Fruit fly (Drosophila melanogaster) whole organism, embryonic: Measurements from ENCODE around the gene Rbcn-3B.
A peak's percentile ranks its signal among the peaks of the same experiment; 100 is the strongest.

ENCODE experiments used
- Aef1 ChIP-seq: fragments of 200-800 bp; sonication (Bioruptor generic); IDR thresholded peaks from 3 replicates; pipeline ENCODE4 v1.3.6; 2022; ENCODE audit warnings: missing biosample characterization, missing genetic modification characterization
- BEAF-32 ChIP-seq: fragments of 200-800 bp; sonication (Bioruptor generic); optimal IDR thresholded peaks from 3 replicates; lab custom pipeline; 2017; ENCODE audit warnings: missing biosample characterization, missing genetic modification characterization, mild to moderate bottlenecking, moderate library complexity, missing genetic modification reagents
- CG13287 ChIP-seq: fragments of 200-800 bp; sonication (Bioruptor generic); IDR thresholded peaks from 2 replicates; pipeline ENCODE4 v1.3.6; 2022; ENCODE audit warnings: missing biosample characterization, missing genetic modification characterization; ENCODE audit not compliant: partially characterized antibody
- CG14965 ChIP-seq: fragments of 200-800 bp; sonication (Bioruptor generic); optimal IDR thresholded peaks from 2 replicates; lab custom pipeline; 2016; ENCODE audit warnings: missing biosample characterization, missing genetic modification characterization, borderline replicate concordance
- CG15601 ChIP-seq: fragments of 200-800 bp; sonication (Bioruptor generic); optimal IDR thresholded peaks from 3 replicates; lab custom pipeline; 2019; ENCODE audit warnings: missing biosample characterization, mild to moderate bottlenecking, missing genetic modification characterization, moderate library complexity
- CG16813 ChIP-seq: fragments of 200-800 bp; sonication (Bioruptor generic); IDR thresholded peaks from 3 replicates; pipeline ENCODE4 v1.3.6; 2022; ENCODE audit warnings: missing biosample characterization, missing genetic modification characterization; ENCODE audit not compliant: partially characterized antibody
- CG18476 ChIP-seq: fragments of 200-800 bp; sonication (Bioruptor generic); optimal IDR thresholded peaks from 2 replicates; lab custom pipeline; 2016; ENCODE audit warnings: missing biosample characterization, mild to moderate bottlenecking, missing genetic modification characterization
- CG2116 ChIP-seq: fragments of 200-800 bp; sonication (Bioruptor generic); optimal IDR thresholded peaks from 3 replicates; lab custom pipeline; 2018; ENCODE audit warnings: missing biosample characterization, mild to moderate bottlenecking, missing genetic modification characterization
- CG2120 ChIP-seq: fragments of 200-800 bp; sonication (Bioruptor generic); optimal IDR thresholded peaks from 3 replicates; lab custom pipeline; 2016; ENCODE audit warnings: missing biosample characterization, missing genetic modification characterization
- CG30431 ChIP-seq: fragments of 200-800 bp; sonication (Bioruptor generic); optimal IDR thresholded peaks from 2 replicates; lab custom pipeline; 2017; ENCODE audit warnings: missing biosample characterization, missing genetic modification characterization
- CG34224 ChIP-seq: fragments of 200-800 bp; sonication (Bioruptor generic); IDR thresholded peaks from 3 replicates; pipeline ENCODE4 v1.3.6; 2022; ENCODE audit warnings: missing biosample characterization, missing genetic modification characterization; ENCODE audit not compliant: partially characterized antibody
- CG3838 ChIP-seq: fragments of 200-800 bp; sonication (Bioruptor generic); optimal IDR thresholded peaks from 3 replicates; lab custom pipeline; 2016; ENCODE audit warnings: missing biosample characterization, missing genetic modification characterization
- CG5180 ChIP-seq: fragments of 200-800 bp; sonication (Bioruptor generic); optimal IDR thresholded peaks from 3 replicates; lab custom pipeline; 2017; ENCODE audit warnings: missing biosample characterization, missing genetic modification characterization, mild to moderate bottlenecking, moderate library complexity, missing genetic modification reagents
- CG5953 ChIP-seq: fragments of 200-800 bp; sonication (Bioruptor generic); IDR thresholded peaks from 2 replicates; pipeline ENCODE4 v1.3.6; 2022; ENCODE audit warnings: missing biosample characterization, missing genetic modification characterization
- CG8944 ChIP-seq: fragments of 200-800 bp; sonication (Bioruptor generic); optimal IDR thresholded peaks from 3 replicates; lab custom pipeline; 2016; ENCODE audit warnings: missing biosample characterization, missing genetic modification characterization
- CG9797 ChIP-seq: fragments of 200-800 bp; sonication (Bioruptor generic); optimal IDR thresholded peaks from 3 replicates; lab custom pipeline; 2018; ENCODE audit warnings: missing biosample characterization, mild to moderate bottlenecking, missing genetic modification characterization
- CoRest ChIP-seq: fragments of 200-800 bp; sonication (Bioruptor generic); optimal IDR thresholded peaks from 3 replicates; lab custom pipeline; 2018; ENCODE audit warnings: missing biosample characterization, mild to moderate bottlenecking, missing genetic modification characterization, moderate library complexity
- D ChIP-seq, 2 experiments: fragments of 200-800 bp in 1 of 2; fragments of >200 bp in 1 of 2; sonication (Bioruptor generic) in 1 of 2; optimal IDR thresholded peaks; 2 replicates in 1 of 2; 3 replicates in 1 of 2; lab custom pipeline; 2017; ENCODE audit warnings: mild to moderate bottlenecking in 1 of 2, missing biosample characterization in 1 of 2, missing genetic modification characterization in 1 of 2, missing genetic modification reagents in 1 of 2
- Deaf1 ChIP-seq: fragments of 200-800 bp; optimal IDR thresholded peaks from 3 replicates; lab custom pipeline; 2019; ENCODE audit warnings: missing biosample characterization, mild to moderate bottlenecking, missing genetic modification characterization, moderate library complexity
- Dp ChIP-seq: fragments of 200-800 bp; sonication (Bioruptor generic); optimal IDR thresholded peaks from 2 replicates; lab custom pipeline; 2018; ENCODE audit warnings: missing biosample characterization, mild to moderate bottlenecking, missing genetic modification characterization, moderate library complexity
- Drgx ChIP-seq: fragments of 200-800 bp; sonication (Bioruptor generic); IDR thresholded peaks from 2 replicates; pipeline ENCODE4 v1.3.6; 2022; ENCODE audit warnings: missing biosample characterization, missing genetic modification characterization
- Ets97D ChIP-seq: fragments of 200-800 bp; sonication (Bioruptor generic); optimal IDR thresholded peaks from 3 replicates; lab custom pipeline; 2016; ENCODE audit warnings: missing biosample characterization, missing genetic modification characterization
- Fer1 ChIP-seq: fragments of 200-800 bp; sonication (Bioruptor generic); optimal IDR thresholded peaks from 2 replicates; lab custom pipeline; 2017; ENCODE audit warnings: missing biosample characterization, mild to moderate bottlenecking, missing genetic modification characterization
- Fer2 ChIP-seq: fragments of 200-800 bp; sonication (Bioruptor generic); optimal IDR thresholded peaks from 2 replicates; lab custom pipeline; 2018; ENCODE audit warnings: missing biosample characterization, mild to moderate bottlenecking, missing genetic modification characterization, moderate library complexity
- Gug ChIP-seq: fragments of 200-800 bp; sonication (Bioruptor generic); IDR thresholded peaks from 4 replicates; pipeline ENCODE4 v1.3.6; 2022; ENCODE audit warnings: missing biosample characterization, missing genetic modification characterization
- HLH4C ChIP-seq: fragments of 200-800 bp; sonication (Bioruptor generic); IDR thresholded peaks from 3 replicates; pipeline ENCODE4 v1.3.6; 2022; ENCODE audit warnings: missing biosample characterization, missing genetic modification characterization; ENCODE audit not compliant: partially characterized antibody
- Hr78 ChIP-seq, 2 experiments: fragments of 200-800 bp in 1 of 2; fragments of >200 bp in 1 of 2; sonication (Bioruptor generic) in 1 of 2; optimal IDR thresholded peaks; 2 replicates each; lab custom pipeline; 2017 to 2019; ENCODE audit warnings: missing biosample characterization in 2 of 2, missing genetic modification characterization in 2 of 2, mild to moderate bottlenecking in 1 of 2, moderate library complexity in 1 of 2
- MESR4 ChIP-seq: fragments of 200-800 bp; sonication (Bioruptor generic); optimal IDR thresholded peaks from 2 replicates; lab custom pipeline; 2018; ENCODE audit warnings: missing biosample characterization, mild to moderate bottlenecking, missing genetic modification characterization, moderate library complexity
- Myb ChIP-seq: fragments of 200-800 bp; sonication (Bioruptor generic); optimal IDR thresholded peaks from 2 replicates; lab custom pipeline; 2016; ENCODE audit warnings: missing biosample characterization, missing genetic modification characterization
- Opbp ChIP-seq: fragments of 200-800 bp; sonication (Bioruptor generic); IDR thresholded peaks from 3 replicates; pipeline ENCODE4 v1.3.6; 2022; ENCODE audit warnings: missing biosample characterization, missing genetic modification characterization; ENCODE audit not compliant: partially characterized antibody
- Trl ChIP-seq, 3 experiments: fragments of >200 bp in 2 of 3; fragments of 200-800 bp in 1 of 3; sonication (Bioruptor generic) in 1 of 3; optimal IDR thresholded peaks; 2 replicates in 1 of 3; 3 replicates in 2 of 3; lab custom pipeline; 2016 to 2017; ENCODE audit warnings: missing biosample characterization in 1 of 3, missing genetic modification characterization in 1 of 3
- YL-1 ChIP-seq: fragments of 200-800 bp; sonication (Bioruptor generic); optimal IDR thresholded peaks from 3 replicates; lab custom pipeline; 2017; ENCODE audit warnings: missing biosample characterization, mild to moderate bottlenecking, missing genetic modification characterization
- abd-A ChIP-seq: fragments of 200-800 bp; sonication (Bioruptor generic); optimal IDR thresholded peaks from 3 replicates; lab custom pipeline; 2019; ENCODE audit warnings: missing biosample characterization, mild to moderate bottlenecking, missing genetic modification characterization, moderate library complexity
- br ChIP-seq: fragments of >200 bp; optimal IDR thresholded peaks from 2 replicates; lab custom pipeline; 2017
- dan ChIP-seq: fragments of 200-800 bp; sonication (Bioruptor generic); IDR thresholded peaks from 2 replicates; pipeline ENCODE4 v1.3.6; 2022; ENCODE audit warnings: missing biosample characterization, missing genetic modification characterization
- ems ChIP-seq: fragments of 200-800 bp; sonication (Bioruptor generic); optimal IDR thresholded peaks from 3 replicates; lab custom pipeline; 2016; ENCODE audit warnings: missing biosample characterization, missing genetic modification characterization
- inv ChIP-seq: fragments of 200-800 bp; sonication (Bioruptor generic); IDR thresholded peaks from 2 replicates; pipeline ENCODE4 v1.3.6; 2022; ENCODE audit warnings: missing biosample characterization, missing genetic modification characterization; ENCODE audit not compliant: partially characterized antibody
- mirr ChIP-seq: fragments of 200-800 bp; sonication (Bioruptor generic); optimal IDR thresholded peaks from 3 replicates; lab custom pipeline; 2018; ENCODE audit warnings: missing biosample characterization, mild to moderate bottlenecking, missing genetic modification characterization
- nau ChIP-seq: fragments of 200-800 bp; sonication (Bioruptor generic); optimal IDR thresholded peaks from 3 replicates; lab custom pipeline; 2017; ENCODE audit warnings: missing biosample characterization, mild to moderate bottlenecking, missing genetic modification characterization, missing genetic modification reagents
- odd ChIP-seq: fragments of 200-800 bp; sonication (Bioruptor generic); optimal IDR thresholded peaks from 2 replicates; lab custom pipeline; 2017; ENCODE audit warnings: missing biosample characterization, mild to moderate bottlenecking, missing genetic modification characterization
- sna ChIP-seq: fragments of 200-800 bp; sonication (Bioruptor generic); IDR thresholded peaks from 2 replicates; pipeline ENCODE4 v1.3.6; 2022; ENCODE audit warnings: missing biosample characterization, missing genetic modification characterization; ENCODE audit not compliant: partially characterized antibody
- stwl ChIP-seq: fragments of 200-800 bp; sonication (Bioruptor generic); optimal IDR thresholded peaks from 3 replicates; lab custom pipeline; 2018; ENCODE audit warnings: missing biosample characterization, mild to moderate bottlenecking, missing genetic modification characterization, moderate library complexity
- tll ChIP-seq, 2 experiments: fragments of 200-800 bp in 1 of 2; fragments of >200 bp in 1 of 2; sonication (Bioruptor generic) in 1 of 2; optimal IDR thresholded peaks; 2 replicates each; lab custom pipeline; 2017 to 2019; ENCODE audit warnings: missing biosample characterization in 2 of 2, missing genetic modification characterization in 2 of 2, mild to moderate bottlenecking in 1 of 2, moderate library complexity in 1 of 2
- tup ChIP-seq: fragments of 200-800 bp; sonication (Bioruptor generic); optimal IDR thresholded peaks from 2 replicates; lab custom pipeline; 2016; ENCODE audit warnings: missing biosample characterization, mild to moderate bottlenecking, missing genetic modification characterization, moderate library complexity
- zen2 ChIP-seq: fragments of 200-800 bp; sonication (Bioruptor generic); IDR thresholded peaks from 3 replicates; pipeline ENCODE4 v1.3.6; 2022; ENCODE audit warnings: missing biosample characterization, missing genetic modification characterization; ENCODE audit not compliant: partially characterized antibody

Gene Rbcn-3B

DNA sequence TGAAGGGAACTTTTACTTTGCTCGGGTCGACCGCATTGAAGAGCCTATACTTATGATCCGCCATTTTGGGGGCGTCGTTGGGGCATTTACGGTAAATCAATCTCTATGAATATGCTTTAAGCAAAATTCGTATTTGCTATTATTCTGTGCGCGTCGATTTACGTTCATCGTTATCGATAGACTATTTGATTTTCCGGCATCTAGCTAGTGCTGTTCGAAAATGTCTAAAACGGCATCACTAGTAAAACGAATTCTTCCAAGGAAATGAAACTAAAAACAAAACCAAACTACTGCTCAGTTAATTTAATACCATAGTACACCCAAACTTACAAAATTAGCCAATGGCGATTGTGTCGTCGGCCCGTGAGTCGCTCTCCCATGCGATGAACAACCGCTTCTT lies 43.0 kb upstream of the Rbcn-3B start, which contains the start of the genes Gcna and MED18 (continued):
- TF ChIP-seq CG5953, result no peak
- peak; percentile 23 for TF ChIP-seq BEAF-32 (GFP tag; lab: Kevin White, UChicago)
- 0 out of 3 replicates have a peak, but pooled peaks have one; percentile 22 for TF ChIP-seq zen2 (GFP tag; lab: Robert Waterston, UW)
- peak; percentile 58 for TF ChIP-seq MESR4 (GFP tag; lab: Kevin White, UChicago)
- TF ChIP-seq sna (GFP tag; lab: Robert Waterston, UW), result 0 out of 2 replicates have a peak, but pooled peaks have one; percentile 37
- peak; percentile 12 for TF ChIP-seq stwl (tag; lab: Kevin White, UChicago)
- no peak for TF ChIP-seq Deaf1 (tag; lab: Kevin White, UChicago)
- no peak for TF ChIP-seq ems
- TF ChIP-seq, all 482 proteins: peak for 25

DNA sequence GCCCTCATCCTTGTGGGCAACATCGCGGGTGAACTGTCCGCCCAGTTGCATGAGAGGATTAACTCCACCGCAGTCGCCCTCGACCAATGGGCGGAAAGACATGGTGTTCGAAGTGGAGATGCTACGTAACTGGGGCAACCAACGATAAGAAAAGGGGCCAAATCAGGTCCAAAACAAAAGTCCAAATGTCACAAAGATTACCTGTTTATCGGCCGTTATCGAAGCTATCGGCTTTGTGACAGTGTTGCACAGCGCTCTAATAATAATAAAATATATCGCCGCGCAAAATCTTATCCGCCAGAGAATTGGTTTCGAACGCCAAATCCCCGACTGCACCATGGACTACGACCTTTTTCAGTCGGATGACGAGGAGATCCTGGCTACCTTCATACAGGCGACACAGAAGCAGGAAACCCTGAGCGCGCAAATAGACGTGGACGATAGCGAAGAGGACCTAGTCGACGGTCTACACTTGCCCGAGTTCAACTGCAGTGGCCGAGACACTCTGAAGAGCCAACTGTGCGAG lies 40.1 kb upstream of the Rbcn-3B start, which contains the start of the genes CG14803 and Pex5:
Gene CG14803 (plus strand): TSS at position 285 of the 526 bp plus-strand sequence.
Gene Pex5 (minus strand): TSS at position 476 of the 526 bp plus-strand sequence.
- TF ChIP-seq CG3838 (GFP tag; lab: Kevin White, UChicago), result no peak
- TF ChIP-seq CG2116 (GFP tag; lab: Kevin White, UChicago), result peak; percentile 59
- no peak for TF ChIP-seq mirr (GFP tag; lab: Kevin White, UChicago)
- no peak for TF ChIP-seq CG15601 (tag; lab: Kevin White, UChicago)
- TF ChIP-seq Aef1 (GFP tag; lab: Robert Waterston, UW), result no peak
- TF ChIP-seq dan (GFP tag; lab: Robert Waterston, UW), result no peak
- TF ChIP-seq CG34224 (GFP tag; lab: Robert Waterston, UW), result peak; percentile 66; the same call in 2 of the 3 replicates
- TF ChIP-seq odd (GFP tag; lab: Kevin White, UChicago), result no peak
- no peak for TF ChIP-seq Fer2 (tag; lab: Kevin White, UChicago)
- TF ChIP-seq abd-A (tag; lab: Kevin White, UChicago), result no peak
- TF ChIP-seq CG9797 (GFP tag; lab: Kevin White, UChicago), result peak; percentile 3
- TF ChIP-seq Dp (GFP tag; lab: Kevin White, UChicago), result peak; percentile 76
- TF ChIP-seq Drgx, result no peak
- TF ChIP-seq inv (GFP tag; lab: Robert Waterston, UW), result no peak
- TF ChIP-seq Opbp (GFP tag; lab: Robert Waterston, UW), result peak; percentile 67; the same call in 2 of the 3 replicates
- no peak for TF ChIP-seq tup (GFP tag; lab: Kevin White, UChicago)
- TF ChIP-seq CG18476 (GFP tag; lab: Kevin White, UChicago), result no peak
- TF ChIP-seq CG16813 (GFP tag; lab: Robert Waterston, UW), result peak; percentile 65
- peak; percentile 31 for TF ChIP-seq Myb (GFP tag; lab: Kevin White, UChicago)
- no peak for TF ChIP-seq Hr78 (GFP tag; optimal IDR thresholded peaks at IDR 0.05; lab: Kevin White, UChicago)
- TF ChIP-seq br (lab: Kevin White, UChicago), result no peak
- TF ChIP-seq D (optimal IDR thresholded peaks at IDR 0.05; lab: Kevin White, UChicago), result no peak
- no peak for TF ChIP-seq D (GFP tag; optimal IDR thresholded peaks at IDR 0.05; lab: Kevin White, UChicago)
- no peak for TF ChIP-seq nau (GFP tag; lab: Kevin White, UChicago)
- peak; percentile 3 for TF ChIP-seq CoRest
- TF ChIP-seq CG14965, result no peak
- peak; percentile 63; the same call in 2 of the 3 replicates for TF ChIP-seq HLH4C (GFP tag; lab: Robert Waterston, UW)
- no peak for TF ChIP-seq tll (GFP tag; optimal IDR thresholded peaks at IDR 0.05; lab: Kevin White, UChicago)
- no peak for TF ChIP-seq Gug (GFP tag; lab: Robert Waterston, UW)
- peak; percentile 79 for TF ChIP-seq YL-1
- TF ChIP-seq CG13287 (GFP tag; lab: Robert Waterston, UW), result peak; percentile 73
- TF ChIP-seq CG30431 (GFP tag; lab: Kevin White, UChicago), result no peak
- TF ChIP-seq Trl (optimal IDR thresholded peaks at IDR 0.05; lab: Kevin White, UChicago), result no peak
- no peak for TF ChIP-seq Trl (GFP tag; optimal IDR thresholded peaks at IDR 0.05; lab: Kevin White, UChicago)
- peak; percentile 19 for TF ChIP-seq Ets97D (GFP tag; lab: Kevin White, UChicago)
- TF ChIP-seq CG2120 (GFP tag; lab: Kevin White, UChicago), result peak; percentile 31
- peak; percentile 33 for TF ChIP-seq Fer1 (GFP tag; lab: Kevin White, UChicago)
- TF ChIP-seq CG5180 (GFP tag; lab: Kevin White, UChicago), result no peak
- TF ChIP-seq CG8944, result no peak
